Worm (Caenorhabditis elegans) whole organism, late embryonic: ENCODE results near the gene nhl-1.
A peak's percentile ranks its signal among the peaks of the same experiment; 100 is the strongest.

ENCODE experiments used
- C08G9.2 ChIP-seq: sonication (generic microtip); optimal IDR thresholded peaks from 2 replicates; lab custom pipeline; 2016; ENCODE audit warnings: mild to moderate bottlenecking, missing genetic modification characterization, moderate library complexity, missing compliant biosample characterization
- C38D4.7 ChIP-seq: fragments of 200-800 bp; sonication (Bioruptor generic); optimal IDR thresholded peaks from 2 replicates; lab custom pipeline; 2018; ENCODE audit warnings: mild to moderate bottlenecking, missing genetic modification characterization, moderate library complexity, missing compliant biosample characterization
- K02D7.2 ChIP-seq: sonication (generic microtip); optimal IDR thresholded peaks from 2 replicates; lab custom pipeline; 2017; ENCODE audit warnings: mild to moderate bottlenecking, missing genetic modification characterization, missing compliant biosample characterization
- T23F11.4 ChIP-seq: fragments of 200-800 bp; sonication (Bioruptor generic); optimal IDR thresholded peaks from 2 replicates; lab custom pipeline; 2018; ENCODE audit warnings: mild to moderate bottlenecking, missing genetic modification characterization, missing compliant biosample characterization
- Y22D7AL.16 ChIP-seq: sonication (generic microtip); optimal IDR thresholded peaks from 2 replicates; lab custom pipeline; 2016; ENCODE audit warnings: missing genetic modification characterization, missing compliant biosample characterization
- ahr-1 ChIP-seq: sonication (generic microtip); optimal IDR thresholded peaks from 2 replicates; lab custom pipeline; 2016; ENCODE audit warnings: missing genetic modification characterization, missing compliant biosample characterization
- ama-1 ChIP-seq: fragments of 150-350 bp; optimal IDR thresholded peaks from 2 replicates; lab custom pipeline; 2014
- ceh-14 ChIP-seq: sonication (generic microtip); optimal IDR thresholded peaks from 2 replicates; lab custom pipeline; 2016; ENCODE audit warnings: missing genotype, missing genetic modification characterization, missing compliant biosample characterization
- ceh-18 ChIP-seq: sonication (generic microtip); optimal IDR thresholded peaks from 2 replicates; lab custom pipeline; 2016; ENCODE audit warnings: missing genetic modification characterization, missing compliant biosample characterization
- ceh-2 ChIP-seq: sonication (generic microtip); optimal IDR thresholded peaks from 2 replicates; lab custom pipeline; 2016; ENCODE audit warnings: missing genotype, missing genetic modification characterization, missing compliant biosample characterization
- ceh-22 ChIP-seq: sonication (generic microtip); optimal IDR thresholded peaks from 2 replicates; lab custom pipeline; 2017; ENCODE audit warnings: missing biosample characterization, missing genetic modification characterization
- ceh-30 ChIP-seq: fragments of 150-350 bp; optimal IDR thresholded peaks from 2 replicates; lab custom pipeline; 2014; ENCODE audit warnings: missing biosample characterization, missing genetic modification characterization
- ceh-31 ChIP-seq: sonication (generic microtip); optimal IDR thresholded peaks from 2 replicates; lab custom pipeline; 2016; ENCODE audit warnings: missing genetic modification characterization, missing compliant biosample characterization
- ceh-34 ChIP-seq: sonication (generic microtip); optimal IDR thresholded peaks from 2 replicates; lab custom pipeline; 2016; ENCODE audit warnings: mild to moderate bottlenecking, missing genetic modification characterization, missing compliant biosample characterization
- ceh-45 ChIP-seq: fragments of 200-800 bp; sonication (Bioruptor generic); IDR thresholded peaks from 2 replicates; pipeline ENCODE4 v1.3.6; 2022; ENCODE audit warnings: missing genetic modification reagents, missing genetic modification characterization, missing compliant biosample characterization
- ceh-9 ChIP-seq: sonication (generic microtip); optimal IDR thresholded peaks from 2 replicates; lab custom pipeline; 2016; ENCODE audit warnings: mild to moderate bottlenecking, missing genetic modification characterization, inconsistent platforms, missing compliant biosample characterization
- dmd-4 ChIP-seq: sonication (generic microtip); optimal IDR thresholded peaks from 2 replicates; lab custom pipeline; 2016; ENCODE audit warnings: borderline replicate concordance, missing genetic modification characterization, missing compliant biosample characterization
- dve-1 ChIP-seq: sonication (generic microtip); optimal IDR thresholded peaks from 2 replicates; lab custom pipeline; 2017; ENCODE audit warnings: antibody characterized with exemption, mild to moderate bottlenecking, missing genetic modification characterization, missing compliant biosample characterization
- elt-2 ChIP-seq: sonication (generic microtip); optimal IDR thresholded peaks from 2 replicates; lab custom pipeline; 2016; ENCODE audit warnings: missing genetic modification reagents, missing genetic modification characterization, missing compliant biosample characterization
- eyg-1 ChIP-seq: sonication (generic microtip); optimal IDR thresholded peaks from 2 replicates; lab custom pipeline; 2016; ENCODE audit warnings: missing genotype, missing genetic modification characterization, missing compliant biosample characterization
- fax-1 ChIP-seq: sonication (generic microtip); optimal IDR thresholded peaks from 2 replicates; lab custom pipeline; 2016; ENCODE audit warnings: missing genotype, missing genetic modification characterization, missing compliant biosample characterization
- fkh-6 ChIP-seq: sonication (generic microtip); optimal IDR thresholded peaks from 2 replicates; lab custom pipeline; 2016; ENCODE audit warnings: missing genetic modification characterization, missing compliant biosample characterization
- gmeb-2 ChIP-seq: sonication (generic microtip); optimal IDR thresholded peaks from 2 replicates; lab custom pipeline; 2016; ENCODE audit warnings: missing genetic modification characterization, inconsistent platforms, missing compliant biosample characterization
- hlh-30 ChIP-seq: sonication (generic microtip); optimal IDR thresholded peaks from 2 replicates; lab custom pipeline; 2017; ENCODE audit warnings: antibody characterized with exemption, missing genetic modification characterization, missing compliant biosample characterization; ENCODE audit not compliant: insufficient read depth
- hlh-6 ChIP-seq: sonication (generic microtip); optimal IDR thresholded peaks from 2 replicates; lab custom pipeline; 2016; ENCODE audit warnings: missing genotype, missing genetic modification characterization, missing compliant biosample characterization
- hlh-8 ChIP-seq: sonication (generic microtip); optimal IDR thresholded peaks from 2 replicates; lab custom pipeline; 2016; ENCODE audit warnings: missing genotype, missing genetic modification characterization, missing compliant biosample characterization
- lin-11 ChIP-seq: fragments of 200-800 bp; sonication (Bioruptor generic); optimal IDR thresholded peaks from 2 replicates; lab custom pipeline; 2018; ENCODE audit warnings: mild to moderate bottlenecking, missing genetic modification characterization, missing compliant biosample characterization
- madf-2 ChIP-seq: sonication (generic microtip); optimal IDR thresholded peaks from 2 replicates; lab custom pipeline; 2017; ENCODE audit warnings: missing genetic modification characterization, missing compliant biosample characterization
- nfya-1 ChIP-seq: sonication (generic microtip); optimal IDR thresholded peaks from 2 replicates; lab custom pipeline; 2017; ENCODE audit warnings: missing genetic modification characterization, mild to moderate bottlenecking, missing compliant biosample characterization, antibody characterized with exemption, moderate library complexity
- nhr-232 ChIP-seq: sonication (generic microtip); optimal IDR thresholded peaks from 2 replicates; lab custom pipeline; 2016; ENCODE audit warnings: missing genetic modification characterization, missing compliant biosample characterization
- pax-1 ChIP-seq: fragments of 150-350 bp; optimal IDR thresholded peaks from 2 replicates; lab custom pipeline; 2014; ENCODE audit warnings: missing biosample characterization, missing genetic modification characterization
- pha-4 ChIP-seq: fragments of 150-350 bp; optimal IDR thresholded peaks from 2 replicates; lab custom pipeline; 2018; ENCODE audit warnings: missing biosample characterization, missing genetic modification reagents, missing genetic modification characterization
- ref-2 ChIP-seq: sonication (generic microtip); optimal IDR thresholded peaks from 2 replicates; lab custom pipeline; 2016; ENCODE audit warnings: missing genetic modification characterization, missing compliant biosample characterization
- rnt-1 ChIP-seq: sonication (generic microtip); optimal IDR thresholded peaks from 2 replicates; lab custom pipeline; 2016; ENCODE audit warnings: missing genetic modification characterization, missing compliant biosample characterization
- sdc-2 ChIP-seq: sonication (generic microtip); optimal IDR thresholded peaks from 2 replicates; lab custom pipeline; 2016; ENCODE audit warnings: missing genotype, missing genetic modification characterization, missing compliant biosample characterization
- sox-2 ChIP-seq: fragments of 200-800 bp; sonication (Bioruptor generic); IDR thresholded peaks from 2 replicates; pipeline ENCODE4 v1.3.6; 2022; ENCODE audit warnings: missing genetic modification reagents, missing genetic modification characterization, missing compliant biosample characterization
- tbx-2 ChIP-seq: sonication (generic microtip); optimal IDR thresholded peaks from 2 replicates; lab custom pipeline; 2016; ENCODE audit warnings: missing genetic modification characterization, missing compliant biosample characterization
- tbx-7 ChIP-seq: sonication (generic microtip); optimal IDR thresholded peaks from 2 replicates; lab custom pipeline; 2016; ENCODE audit warnings: missing genotype, missing genetic modification characterization, missing compliant biosample characterization
- unc-3 ChIP-seq, 2 experiments: fragments of 200-800 bp in 1 of 2; sonication (Bioruptor generic) in 1 of 2; sonication (generic microtip) in 1 of 2; conservative IDR thresholded peaks in 1 of 2; optimal IDR thresholded peaks in 1 of 2; 2 replicates each; pipeline versions ENCODE4 v1.3.6 to Lab custom; 2016 to 2022; ENCODE audit warnings: missing compliant biosample characterization in 2 of 2, missing genetic modification characterization in 2 of 2, missing genetic modification reagents in 1 of 2
- unc-42 ChIP-seq: sonication (generic microtip); optimal IDR thresholded peaks from 2 replicates; lab custom pipeline; 2016; ENCODE audit warnings: missing genotype, missing genetic modification characterization, missing compliant biosample characterization
- unc-55 ChIP-seq: sonication (generic microtip); optimal IDR thresholded peaks from 2 replicates; lab custom pipeline; 2017; ENCODE audit warnings: missing biosample characterization, missing genetic modification reagents, missing genetic modification characterization
- zip-5 ChIP-seq: sonication (generic microtip); optimal IDR thresholded peaks from 2 replicates; lab custom pipeline; 2016; ENCODE audit warnings: missing genetic modification characterization, missing compliant biosample characterization
- ztf-16 ChIP-seq: sonication (generic microtip); optimal IDR thresholded peaks from 2 replicates; lab custom pipeline; 2017; ENCODE audit warnings: missing genetic modification characterization, missing compliant biosample characterization

nhl-1 gene

ce11 chrIII:9118314-9118850, 35.3 kb downstream of the nhl-1 start, which contains the start of gene grl-11:
Gene grl-11 (minus strand): TSS chrIII:9118364.
- TF ChIP-seq rnt-1 (tag; lab: Kevin White, UChicago) (no peak), ahr-1 (tag; lab: Kevin White, UChicago) (no peak), lin-11 (tag; lab: Kevin White, UChicago) (no peak), dmd-4 (tag; lab: Kevin White, UChicago) (no peak), sox-2 (no peak), elt-2 (tag; lab: Kevin White, UChicago) (no peak)
- TF ChIP-seq, all 69 proteins: peak for 0

DNA sequence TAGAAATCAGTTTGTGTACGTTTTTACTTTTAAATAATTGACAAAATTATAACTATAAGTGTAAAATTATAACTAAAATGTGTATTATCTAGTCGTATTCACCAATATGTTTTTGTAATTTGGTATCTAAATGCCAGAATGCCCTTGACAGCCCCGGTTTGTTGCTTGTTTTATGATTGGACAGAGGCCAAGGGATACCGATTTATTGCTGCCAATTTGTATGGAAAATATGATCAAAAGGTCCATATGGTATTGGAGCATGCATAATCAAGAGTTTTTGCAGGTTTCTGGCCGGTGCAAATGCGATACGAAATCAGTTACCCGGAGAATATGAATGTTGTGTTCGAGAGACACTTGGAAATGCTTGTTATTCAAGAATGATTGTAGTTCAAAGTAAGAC, 38.0 kb downstream of the nhl-1 start:
- TF ChIP-seq pax-1 (tag; lab: Kevin White, UChicago) (no peak), ztf-16 (tag; lab: Kevin White, UChicago) (no peak), tbx-7 (tag; lab: Kevin White, UChicago) (no peak), K02D7.2 (tag; lab: Kevin White, UChicago) (no peak)

ce11 chrIII:9114649-9115048, 39.1 kb downstream of the nhl-1 start, which contains the start of gene ZK512.1:
Gene ZK512.1 (plus strand): TSS chrIII:9114949.
- no peak for TF ChIP-seq fax-1 (tag; lab: Kevin White, UChicago)
- TF ChIP-seq unc-42 (tag; lab: Kevin White, UChicago): no peak
- peak; percentile 3 for TF ChIP-seq ceh-34
- TF ChIP-seq sdc-2 (tag; lab: Kevin White, UChicago): peak; percentile 0
- TF ChIP-seq ceh-2: peak; percentile 38
- TF ChIP-seq tbx-2 (tag; lab: Kevin White, UChicago): peak; percentile 37

DNA sequence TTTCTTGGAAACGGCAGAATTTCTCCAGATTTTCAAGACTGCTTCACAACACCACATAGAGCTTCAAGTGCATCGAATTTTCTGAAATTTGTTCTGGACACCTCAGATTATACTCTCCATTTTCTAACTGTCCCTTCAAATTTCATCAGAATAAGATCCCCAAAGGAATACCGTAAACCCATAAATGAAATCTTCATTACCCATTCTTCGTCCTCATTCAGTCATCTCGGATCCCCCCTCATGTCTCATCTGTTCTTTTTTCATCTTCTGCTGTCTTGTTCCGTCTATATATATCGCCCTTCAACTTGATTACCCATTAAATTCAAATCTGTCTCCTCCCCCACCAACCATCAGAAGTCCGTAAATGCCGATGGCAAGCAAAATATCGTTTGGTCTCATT, 39.6 kb downstream of the nhl-1 start:
- TF ChIP-seq ceh-45 (GFP tag; lab: Robert Waterston, UW) (no peak), gmeb-2 (tag; lab: Kevin White, UChicago) (no peak), fkh-6 (tag; lab: Kevin White, UChicago) (no peak)

- no peak for TF ChIP-seq dve-1 (tag; lab: Kevin White, UChicago)
- peak; percentile 33 for TF ChIP-seq ceh-14 (tag; lab: Kevin White, UChicago)
- TF ChIP-seq ref-2 (tag; lab: Kevin White, UChicago): peak; percentile 63
- 0 out of 2 replicates have a peak, but pooled peaks have one; percentile 1 for TF ChIP-seq sox-2
- no peak for TF ChIP-seq Y22D7AL.16
- no peak for TF ChIP-seq dmd-4 (tag; lab: Kevin White, UChicago)
- peak; percentile 49 for TF ChIP-seq ceh-34
- TF ChIP-seq unc-3 (GFP tag; conservative IDR thresholded peaks at IDR 0.05; lab: Robert Waterston, UW): no peak
- TF ChIP-seq unc-3 (tag; optimal IDR thresholded peaks at IDR 0.05; lab: Kevin White, UChicago): no peak
- TF ChIP-seq nfya-1 (tag; lab: Kevin White, UChicago): peak; percentile 10
- TF ChIP-seq C08G9.2 (tag; lab: Kevin White, UChicago): peak; percentile 20
- no peak for TF ChIP-seq ama-1 (lab: Kevin White, UChicago)
- TF ChIP-seq pha-4 (tag; lab: Kevin White, UChicago): no peak
- peak; percentile 55 for TF ChIP-seq sdc-2 (tag; lab: Kevin White, UChicago)
- TF ChIP-seq madf-2: peak; percentile 5
- no peak for TF ChIP-seq rnt-1 (tag; lab: Kevin White, UChicago)
- no peak for TF ChIP-seq elt-2 (tag; lab: Kevin White, UChicago)
- no peak for TF ChIP-seq ceh-30 (tag; lab: Kevin White, UChicago)
- TF ChIP-seq ceh-31 (tag; lab: Kevin White, UChicago): peak; percentile 62
- peak; percentile 57 for TF ChIP-seq hlh-6 (tag; lab: Kevin White, UChicago)
- no peak for TF ChIP-seq hlh-30
- no peak for TF ChIP-seq hlh-8 (tag; lab: Kevin White, UChicago)
- no peak for TF ChIP-seq nhr-232 (tag; lab: Kevin White, UChicago)
- TF ChIP-seq ceh-9 (tag; lab: Kevin White, UChicago): no peak
- no peak for TF ChIP-seq eyg-1
- peak; percentile 37 for TF ChIP-seq tbx-2 (tag; lab: Kevin White, UChicago)
- TF ChIP-seq ceh-22 (tag; lab: Kevin White, UChicago): no peak
- no peak for TF ChIP-seq C38D4.7 (GFP tag; lab: Kevin White, UChicago)
- TF ChIP-seq T23F11.4 (GFP tag; lab: Kevin White, UChicago): no peak
- TF ChIP-seq unc-55 (GFP tag; lab: Kevin White, UChicago): no peak
- peak; percentile 23 for TF ChIP-seq unc-42 (tag; lab: Kevin White, UChicago)
- TF ChIP-seq zip-5 (tag; lab: Kevin White, UChicago): no peak
- no peak for TF ChIP-seq ceh-18 (tag; lab: Kevin White, UChicago)
These were observed 41.2 kb downstream of the nhl-1 start for ce11 chrIII:9112479-9112878.
